Worm (Caenorhabditis elegans) whole organism, L1 larva: ENCODE measurements around the gene ceh-37.
A peak's percentile ranks its signal among the peaks of the same experiment; 100 is the strongest.

ENCODE experiments used
- C16A3.4 ChIP-seq: fragments of 150-350 bp; optimal IDR thresholded peaks from 2 replicates; lab custom pipeline; 2014; ENCODE audit warnings: missing biosample characterization, missing genetic modification characterization
- C34B4.2 ChIP-seq: sonication (generic microtip); optimal IDR thresholded peaks from 2 replicates; lab custom pipeline; 2017; ENCODE audit warnings: mild to moderate bottlenecking, missing genetic modification characterization, missing compliant biosample characterization
- alr-1 ChIP-seq: fragments of 200-800 bp; sonication (Bioruptor generic); optimal IDR thresholded peaks from 2 replicates; lab custom pipeline; 2018; ENCODE audit warnings: borderline replicate concordance, mild to moderate bottlenecking, missing genetic modification characterization, missing compliant biosample characterization
- ama-1 ChIP-seq: fragments of 150-350 bp; optimal IDR thresholded peaks from 2 replicates; lab custom pipeline; 2014
- ceh-63 ChIP-seq: fragments of 200-800 bp; sonication (Bioruptor generic); optimal IDR thresholded peaks from 2 replicates; lab custom pipeline; 2018; ENCODE audit warnings: mild to moderate bottlenecking, missing genetic modification characterization, missing compliant biosample characterization
- ces-1 ChIP-seq: fragments of 150-350 bp; optimal IDR thresholded peaks from 2 replicates; lab custom pipeline; 2014; ENCODE audit warnings: missing biosample characterization, missing genetic modification reagents, missing genetic modification characterization
- dsc-1 ChIP-seq: sonication (generic microtip); optimal IDR thresholded peaks from 2 replicates; lab custom pipeline; 2016; ENCODE audit warnings: mild to moderate bottlenecking, missing genetic modification characterization, missing compliant biosample characterization
- efl-1 ChIP-seq, 4 experiments: fragments of 150-350 bp; optimal IDR thresholded peaks in 3 of 4; peaks in 1 of 4; 1 replicate in 1 of 4; 2 replicates in 3 of 4; lab custom pipeline; 2014; ENCODE audit warnings: missing biosample characterization in 2 of 4, missing genetic modification characterization in 2 of 4, missing genetic modification reagents in 2 of 4
- egl-13 ChIP-seq: sonication (generic microtip); optimal IDR thresholded peaks from 2 replicates; lab custom pipeline; 2016; ENCODE audit warnings: missing genotype, missing genetic modification reagents, missing genetic modification characterization, missing compliant biosample characterization
- egl-27 ChIP-seq, 2 experiments: fragments of 150-350 bp in 1 of 2; sonication (generic microtip); optimal IDR thresholded peaks; 3 replicates each; lab custom pipeline; 2017 to 2018; ENCODE audit warnings: missing biosample characterization in 2 of 2, missing genetic modification characterization in 2 of 2, missing genetic modification reagents in 2 of 2
- elt-2 ChIP-seq: sonication (generic microtip); optimal IDR thresholded peaks from 2 replicates; lab custom pipeline; 2016; ENCODE audit warnings: missing genetic modification characterization, mild to moderate bottlenecking, inconsistent platforms, missing compliant biosample characterization, missing genetic modification reagents
- fkh-10 ChIP-seq: sonication (generic microtip); optimal IDR thresholded peaks from 2 replicates; lab custom pipeline; 2017; ENCODE audit warnings: missing biosample characterization, missing genetic modification reagents, missing genetic modification characterization
- grh-1 ChIP-seq: fragments of 200-800 bp; sonication (Bioruptor generic); IDR thresholded peaks from 2 replicates; pipeline ENCODE4 v1.3.6; 2022; ENCODE audit warnings: missing genetic modification reagents, missing genetic modification characterization, missing compliant biosample characterization
- hpl-2 ChIP-seq: fragments of 150-350 bp; optimal IDR thresholded peaks from 2 replicates; lab custom pipeline; 2014; ENCODE audit warnings: missing biosample characterization, missing genetic modification reagents, missing genetic modification characterization
- isw-1 ChIP-seq: fragments of 200-800 bp; sonication (Bioruptor generic); IDR thresholded peaks from 2 replicates; pipeline ENCODE4 v1.3.6; 2022; ENCODE audit warnings: missing genetic modification characterization, missing compliant biosample characterization
- lin-13 ChIP-seq: fragments of 150-350 bp; optimal IDR thresholded peaks from 2 replicates; lab custom pipeline; 2014; ENCODE audit warnings: missing biosample characterization, missing genetic modification reagents, missing genetic modification characterization
- lin-35 ChIP-seq, 2 experiments: fragments of 150-350 bp; optimal IDR thresholded peaks; 2 replicates each; lab custom pipeline; 2014; ENCODE audit warnings: missing biosample characterization in 2 of 2, missing genetic modification characterization in 2 of 2, missing genetic modification reagents in 2 of 2
- mab-9 ChIP-seq: fragments of 200-800 bp; sonication (Bioruptor generic); IDR thresholded peaks from 2 replicates; pipeline ENCODE4 v1.3.6; 2022; ENCODE audit warnings: missing genetic modification reagents, missing genetic modification characterization, missing compliant biosample characterization
- mep-1 ChIP-seq: fragments of 150-350 bp; optimal IDR thresholded peaks from 2 replicates; lab custom pipeline; 2014; ENCODE audit warnings: missing biosample characterization, missing genetic modification characterization
- nhr-11 ChIP-seq: fragments of 150-350 bp; optimal IDR thresholded peaks from 2 replicates; lab custom pipeline; 2014; ENCODE audit warnings: missing biosample characterization, missing genetic modification characterization
- nhr-19 ChIP-seq: fragments of 200-800 bp; sonication (Bioruptor generic); conservative IDR thresholded peaks from 2 replicates; pipeline ENCODE4 v1.3.6; 2022; ENCODE audit warnings: missing genetic modification characterization, missing compliant biosample characterization
- nhr-20 ChIP-seq: sonication (generic microtip); optimal IDR thresholded peaks from 2 replicates; lab custom pipeline; 2016; ENCODE audit warnings: mild to moderate bottlenecking, missing genetic modification characterization, missing compliant biosample characterization
- nhr-28 ChIP-seq: fragments of 150-350 bp; optimal IDR thresholded peaks from 2 replicates; lab custom pipeline; 2014; ENCODE audit warnings: missing biosample characterization, missing genetic modification characterization
- nhr-47 ChIP-seq: sonication (generic microtip); optimal IDR thresholded peaks from 2 replicates; lab custom pipeline; 2016; ENCODE audit warnings: mild to moderate bottlenecking, missing genetic modification characterization, moderate library complexity, missing compliant biosample characterization
- nhr-76 ChIP-seq: sonication (generic microtip); optimal IDR thresholded peaks from 2 replicates; lab custom pipeline; 2017; ENCODE audit warnings: missing biosample characterization, missing genetic modification characterization
- nhr-84 ChIP-seq: sonication (generic microtip); optimal IDR thresholded peaks from 2 replicates; lab custom pipeline; 2017; ENCODE audit warnings: missing biosample characterization, missing genetic modification characterization
- nhr-85 ChIP-seq: sonication (generic microtip); peaks from one replicate; lab custom pipeline; 2016; ENCODE audit warnings: missing genetic modification characterization, inconsistent platforms, missing compliant biosample characterization
- nhr-90 ChIP-seq: sonication (generic microtip); optimal IDR thresholded peaks from 2 replicates; lab custom pipeline; 2016; ENCODE audit warnings: mild to moderate bottlenecking, missing genetic modification characterization, missing compliant biosample characterization; ENCODE audit not compliant: poor library complexity
- pax-3 ChIP-seq: fragments of 200-800 bp; sonication (Bioruptor generic); optimal IDR thresholded peaks from 2 replicates; lab custom pipeline; 2018; ENCODE audit warnings: mild to moderate bottlenecking, missing genetic modification characterization, moderate library complexity, missing compliant biosample characterization
- pqm-1 ChIP-seq: sonication (generic microtip); optimal IDR thresholded peaks from 3 replicates; lab custom pipeline; 2017; ENCODE audit warnings: missing biosample characterization, missing genetic modification characterization
- skn-1 ChIP-seq: fragments of 150-350 bp; optimal IDR thresholded peaks from 2 replicates; lab custom pipeline; 2014; ENCODE audit warnings: missing biosample characterization, missing genetic modification characterization
- snu-23 ChIP-seq: sonication (generic microtip); optimal IDR thresholded peaks from 2 replicates; lab custom pipeline; 2016; ENCODE audit warnings: missing genetic modification characterization, missing compliant biosample characterization
- sox-4 ChIP-seq: sonication (generic microtip); optimal IDR thresholded peaks from 2 replicates; lab custom pipeline; 2016; ENCODE audit warnings: missing genetic modification characterization, missing compliant biosample characterization
- swsn-7 ChIP-seq: sonication (generic microtip); optimal IDR thresholded peaks from 2 replicates; lab custom pipeline; 2016; ENCODE audit warnings: missing genetic modification characterization, missing compliant biosample characterization
- tbx-2 ChIP-seq: sonication (generic microtip); optimal IDR thresholded peaks from 2 replicates; lab custom pipeline; 2016; ENCODE audit warnings: missing genetic modification characterization, missing compliant biosample characterization
- tlp-1 ChIP-seq: fragments of 150-350 bp; optimal IDR thresholded peaks from 2 replicates; lab custom pipeline; 2014; ENCODE audit warnings: missing biosample characterization, missing genetic modification characterization
- unc-98 ChIP-seq: fragments of 200-800 bp; sonication (Bioruptor generic); IDR thresholded peaks from 2 replicates; pipeline ENCODE4 v1.3.6; 2022; ENCODE audit warnings: missing genetic modification characterization, missing compliant biosample characterization
- zag-1 ChIP-seq: fragments of 150-350 bp; optimal IDR thresholded peaks from 2 replicates; lab custom pipeline; 2014; ENCODE audit warnings: missing biosample characterization, missing genetic modification characterization
- ztf-11 ChIP-seq, 2 experiments: sonication (generic microtip); optimal IDR thresholded peaks; 2 replicates each; lab custom pipeline; 2016 to 2017; ENCODE audit warnings: missing genetic modification characterization in 2 of 2, missing biosample characterization in 1 of 2, missing compliant biosample characterization in 1 of 2

The ceh-37 gene

DNA sequence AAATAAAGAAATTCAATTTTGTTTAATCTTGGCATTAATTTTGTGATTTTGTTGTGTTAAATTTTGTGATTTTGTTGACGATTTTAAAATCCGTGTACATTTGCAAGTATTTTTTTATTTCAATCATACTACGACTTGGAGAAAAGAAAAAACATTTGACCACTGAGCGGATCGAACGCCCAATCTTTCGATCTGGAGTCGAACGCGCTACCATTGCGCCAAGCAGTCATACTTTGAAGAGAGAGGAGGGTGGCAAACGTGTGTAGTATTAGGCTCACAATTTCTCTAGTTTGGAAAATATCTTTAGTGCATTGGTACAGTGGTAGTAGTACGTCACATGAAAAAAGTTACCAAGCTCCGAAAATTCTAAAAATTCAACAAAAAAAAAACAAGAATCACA is 21.0 kb upstream of the ceh-37 start:
- TF ChIP-seq nhr-85 (tag; lab: Kevin White, UChicago) (no peak), nhr-90 (tag; lab: Kevin White, UChicago) (peak; percentile 16), nhr-20 (tag; lab: Kevin White, UChicago) (peak; percentile 11), lin-13 (GFP tag; lab: Kevin White, UChicago) (no peak)

DNA sequence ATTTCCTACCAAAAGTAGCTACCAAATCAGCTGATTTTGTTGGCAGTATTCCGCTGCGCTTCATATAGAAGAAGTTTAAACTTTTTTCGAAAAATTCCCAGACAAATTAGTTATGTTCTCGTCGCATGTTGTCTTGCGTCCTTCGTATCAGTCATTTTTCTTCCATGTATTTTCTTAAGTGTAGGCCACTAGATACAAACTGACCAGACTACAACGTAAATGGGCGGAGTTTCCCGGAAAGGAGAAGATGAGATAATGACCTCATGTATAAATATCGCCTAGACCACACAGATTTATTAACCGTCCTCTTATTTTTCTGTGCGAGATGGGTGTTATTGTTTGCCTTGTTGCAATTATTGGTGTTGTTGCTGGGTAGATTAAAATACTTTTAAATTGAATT is 17.5 kb upstream of the ceh-37 start, which contains the start of gene cyp-13B2:
Gene cyp-13B2 (plus strand): TSS at position 301 of the 400 bp plus-strand sequence.
- TF ChIP-seq fkh-10 (GFP tag; lab: Kevin White, UChicago), result no peak
- TF ChIP-seq tbx-2 (tag; lab: Kevin White, UChicago), result no peak
- no peak for TF ChIP-seq efl-1 (optimal IDR thresholded peaks at IDR 0.05; lab: Kevin White, UChicago)
- TF ChIP-seq efl-1 (GFP tag; optimal IDR thresholded peaks at IDR 0.05 in 1 of 2; lab: Kevin White, UChicago), result peak in 1 of 2 experiments; percentile 4

DNA sequence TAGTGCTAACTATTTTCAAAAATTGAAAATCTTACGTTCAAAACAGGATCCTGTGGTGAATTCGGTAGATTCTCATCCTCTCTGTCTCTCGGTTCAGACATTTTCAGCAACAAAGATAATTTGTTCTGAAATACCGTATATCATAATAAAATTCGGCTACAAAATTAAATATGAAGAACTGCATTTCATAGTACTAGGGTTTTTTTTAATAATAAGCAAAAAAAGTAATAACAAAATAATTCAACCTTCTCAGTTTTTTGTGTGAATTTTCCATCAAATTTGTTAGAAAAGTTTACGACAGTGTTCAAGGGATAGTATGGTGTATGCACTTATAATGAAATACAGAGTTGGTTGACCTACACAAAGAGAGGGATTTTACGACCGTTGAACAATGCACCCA is 15.4 kb upstream of the ceh-37 start, which contains the start of gene K06G5.3:
Gene K06G5.3 (minus strand): TSS at position 101 of the 400 bp plus-strand sequence.
- TF ChIP-seq ama-1 (lab: Kevin White, UChicago) (no peak), egl-13 (tag; lab: Kevin White, UChicago) (no peak), nhr-76 (no peak)

DNA sequence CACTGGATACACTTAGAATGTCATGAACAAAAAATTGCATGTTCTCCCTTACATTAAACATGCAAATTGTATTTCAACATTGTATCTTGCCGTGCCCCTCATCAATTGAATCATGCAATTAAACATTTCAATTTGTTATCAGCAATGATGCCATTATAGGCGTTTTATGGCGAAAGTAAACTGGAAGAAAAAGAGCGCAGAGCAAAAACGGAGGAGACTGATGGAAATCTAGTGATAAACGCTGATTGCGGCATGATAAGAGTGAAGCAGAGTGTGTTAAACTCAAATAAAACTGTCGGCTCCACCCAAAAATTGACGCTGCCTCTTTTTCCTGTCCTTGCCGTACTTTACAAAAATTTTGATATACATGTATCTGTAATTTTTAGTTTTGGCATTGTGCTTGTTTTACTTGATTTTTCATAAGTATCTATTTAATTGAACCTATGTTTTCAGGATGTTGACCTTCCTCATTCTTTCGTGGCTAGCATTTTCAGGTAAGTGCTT is 6.8 kb upstream of the ceh-37 start, which contains the start of gene K06G5.1:
Gene K06G5.1 (plus strand): TSS at position 454 of the 504 bp plus-strand sequence.
- TF ChIP-seq swsn-7 (tag; lab: Kevin White, UChicago) (no peak), elt-2 (tag; lab: Kevin White, UChicago) (peak; percentile 98), isw-1 (GFP tag; lab: Robert Waterston, UW) (no peak), grh-1 (GFP tag; lab: Robert Waterston, UW) (no peak), pax-3 (peak; percentile 3), tbx-2 (tag; lab: Kevin White, UChicago) (no peak), nhr-20 (tag; lab: Kevin White, UChicago) (peak; percentile 20), lin-35 (GFP tag; optimal IDR thresholded peaks at IDR 0.05; lab: Kevin White, UChicago) (peak in 1 of 2 experiments; percentile 44), unc-98 (GFP tag; lab: Robert Waterston, UW) (no peak), skn-1 (tag; lab: Kevin White, UChicago) (no peak), fkh-10 (GFP tag; lab: Kevin White, UChicago) (no peak), hpl-2 (peak; percentile 14), dsc-1 (no peak), nhr-11 (tag; lab: Kevin White, UChicago) (no peak), tlp-1 (tag; lab: Kevin White, UChicago) (peak; percentile 23), lin-13 (GFP tag; lab: Kevin White, UChicago) (no peak), alr-1 (tag; lab: Kevin White, UChicago) (no peak), nhr-84 (tag; lab: Kevin White, UChicago) (no peak), egl-27 (tag; optimal IDR thresholded peaks at IDR 0.05; lab: Kevin White, UChicago) (no peak), nhr-47 (tag; lab: Kevin White, UChicago) (no peak), C16A3.4 (tag; lab: Kevin White, UChicago) (no peak), mab-9 (no peak), ztf-11 (tag; optimal IDR thresholded peaks at IDR 0.05; lab: Kevin White, UChicago) (no peak), ceh-63 (GFP tag; lab: Kevin White, UChicago) (no peak), zag-1 (tag; lab: Kevin White, UChicago) (no peak), mep-1 (tag; lab: Kevin White, UChicago) (no peak), ces-1 (no peak), snu-23 (GFP tag; lab: Kevin White, UChicago) (no peak), nhr-19 (GFP tag; lab: Robert Waterston, UW) (no peak), nhr-28 (no peak), C34B4.2 (tag; lab: Kevin White, UChicago) (no peak), pqm-1 (tag; lab: Kevin White, UChicago) (peak; percentile 80), sox-4 (tag; lab: Kevin White, UChicago) (no peak), nhr-90 (tag; lab: Kevin White, UChicago) (peak; percentile 33), nhr-76 (no peak)
